Worm (Caenorhabditis elegans): Measurements from ENCODE around the gene ife-1.

Gene ife-1

DNA sequence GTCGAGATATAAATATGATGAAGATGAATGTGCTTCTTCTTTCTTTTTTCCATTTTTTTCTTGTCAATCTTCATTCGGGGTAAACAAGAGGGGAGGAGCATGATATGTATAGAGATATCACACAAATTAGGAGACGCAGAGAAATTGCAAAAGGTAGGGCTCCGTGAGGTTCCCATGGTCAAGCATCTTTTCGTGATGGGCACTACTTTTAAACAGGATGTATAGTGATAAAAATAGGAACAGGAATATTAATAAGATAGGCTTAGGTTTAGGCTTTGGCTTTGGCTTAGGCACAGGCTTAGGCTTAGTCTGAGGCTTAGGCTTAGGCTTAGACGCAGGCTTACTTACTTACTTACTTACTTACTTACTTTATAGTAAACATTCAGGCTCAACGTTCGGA, 18.5 kb upstream of the ife-1 start, which contains the start of gene F53A2.1:
TSS of gene F53A2.1 (minus strand) at position 101 of the 400 bp plus-strand sequence.
- TF ChIP-seq W03F9.2 (tag; optimal IDR thresholded peaks at IDR 0.05) (no peak), dao-5 (tag; optimal IDR thresholded peaks at IDR 0.05) (no peak), him-1 (tag; optimal IDR thresholded peaks at IDR 0.05) (no peak)

DNA sequence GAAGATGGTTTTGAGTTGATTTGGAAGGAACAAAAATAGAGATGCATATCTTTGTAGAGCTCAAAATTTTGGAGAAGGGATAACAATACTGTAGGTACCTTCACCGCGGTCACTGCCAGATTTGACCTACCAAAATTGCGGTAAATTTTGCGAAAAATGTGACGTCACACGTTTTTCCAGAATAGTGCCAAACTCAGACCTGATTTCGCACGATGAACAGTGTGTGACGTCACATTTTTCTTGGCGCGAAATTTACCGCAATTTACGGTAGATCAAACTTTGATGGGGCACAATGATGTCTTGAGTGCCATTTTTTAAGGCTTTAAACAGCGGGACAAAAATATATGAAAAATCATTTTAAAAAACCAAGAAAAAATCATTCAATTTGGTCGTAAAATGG, 14.3 kb upstream of the ife-1 start:
- no peak for TF ChIP-seq W03F9.2 (tag; optimal IDR thresholded peaks at IDR 0.05)
- TF ChIP-seq dao-5 (tag; optimal IDR thresholded peaks at IDR 0.05): no peak
- no peak for TF ChIP-seq him-1 (tag; optimal IDR thresholded peaks at IDR 0.05)

DNA sequence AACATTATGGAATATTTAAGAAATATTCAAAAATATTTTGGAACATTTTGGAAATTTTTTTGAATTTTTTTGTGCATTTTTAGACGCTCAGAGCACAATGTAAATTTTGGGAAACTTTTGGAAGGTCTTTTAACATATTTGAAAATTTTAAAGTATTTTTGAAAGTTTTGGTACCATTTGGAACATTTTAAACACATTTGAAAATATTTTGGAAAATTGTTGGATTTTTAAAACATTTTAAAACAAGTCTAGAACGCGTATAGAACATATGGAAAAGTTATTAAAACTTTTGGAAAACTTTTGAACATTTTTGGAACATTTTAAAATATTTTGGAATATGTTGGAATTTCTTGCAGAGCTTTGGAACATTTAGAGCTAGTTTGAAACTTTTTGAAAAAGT, 9.5 kb upstream of the ife-1 start, which contains the start of gene sdz-20:
TSS of gene sdz-20 (plus strand) at position 301 of the 400 bp plus-strand sequence.
- TF ChIP-seq him-1 (tag; optimal IDR thresholded peaks at IDR 0.05) (no peak), dao-5 (tag; optimal IDR thresholded peaks at IDR 0.05) (no peak), W03F9.2 (tag; optimal IDR thresholded peaks at IDR 0.05) (no peak)

DNA sequence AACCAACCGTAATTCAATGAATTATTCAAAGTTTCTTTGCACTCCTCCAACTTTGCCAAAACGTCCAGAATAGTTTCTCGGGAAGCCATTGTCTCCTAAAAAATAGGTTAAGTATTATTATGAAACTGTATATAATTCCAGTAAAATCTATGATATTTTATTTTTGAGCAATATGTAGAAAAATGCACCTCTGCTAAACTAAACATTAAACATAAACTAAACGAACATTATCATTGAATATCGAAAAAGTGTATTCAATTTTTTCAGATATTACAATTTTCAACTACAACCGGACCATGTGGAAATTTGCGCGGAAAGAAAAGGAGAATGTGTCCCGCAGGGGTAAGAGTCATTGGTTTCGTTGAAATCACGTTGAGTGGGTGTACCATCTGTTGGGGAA, 3.5 kb upstream of the ife-1 start, which contains the start of gene F53A2.3:
TSS of gene F53A2.3 (minus strand) at position 101 of the 400 bp plus-strand sequence.
- TF ChIP-seq dao-5 (tag; optimal IDR thresholded peaks at IDR 0.05): no peak
- TF ChIP-seq W03F9.2 (tag; optimal IDR thresholded peaks at IDR 0.05): no peak
- TF ChIP-seq him-1 (tag; optimal IDR thresholded peaks at IDR 0.05): no peak

DNA sequence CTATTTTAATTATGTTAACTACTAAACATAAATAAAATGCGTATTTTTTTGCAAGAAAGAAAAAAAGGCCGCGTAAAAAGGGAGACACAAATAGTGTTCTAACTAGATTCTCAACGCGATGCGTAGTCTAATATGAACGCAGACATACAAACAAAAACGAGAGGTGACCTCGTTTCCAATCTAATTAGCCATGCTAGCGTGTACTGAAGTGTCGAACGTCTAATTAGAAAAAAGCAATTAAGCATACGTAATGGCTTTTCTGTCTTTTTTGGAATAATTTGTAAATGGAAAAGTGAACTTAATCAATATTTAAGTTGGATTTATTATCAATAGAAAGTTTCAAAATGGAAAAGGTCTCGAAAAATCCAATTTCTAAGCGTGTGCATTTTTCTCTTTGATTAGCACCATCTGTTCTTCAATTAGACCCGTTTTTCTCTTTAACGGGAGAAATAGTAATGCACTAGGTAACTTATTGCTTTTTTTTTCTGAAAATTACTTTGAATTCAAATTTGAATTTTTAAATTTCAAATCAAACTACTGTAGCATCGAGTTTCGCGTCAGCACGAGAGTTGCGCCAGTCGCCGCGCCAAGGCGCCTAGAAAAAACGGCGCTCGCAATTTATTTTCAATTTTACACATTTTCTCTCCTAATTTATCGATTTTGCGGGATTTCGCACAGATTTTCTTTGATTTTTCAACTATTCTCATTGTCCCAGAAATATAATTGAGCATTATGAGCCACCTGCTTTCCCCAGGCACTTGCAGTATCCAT, 2.5 kb upstream of the ife-1 start:
- TF ChIP-seq W03F9.2 (tag; optimal IDR thresholded peaks at IDR 0.05): peak; percentile 25
- TF ChIP-seq him-1 (tag; optimal IDR thresholded peaks at IDR 0.05): no peak

DNA sequence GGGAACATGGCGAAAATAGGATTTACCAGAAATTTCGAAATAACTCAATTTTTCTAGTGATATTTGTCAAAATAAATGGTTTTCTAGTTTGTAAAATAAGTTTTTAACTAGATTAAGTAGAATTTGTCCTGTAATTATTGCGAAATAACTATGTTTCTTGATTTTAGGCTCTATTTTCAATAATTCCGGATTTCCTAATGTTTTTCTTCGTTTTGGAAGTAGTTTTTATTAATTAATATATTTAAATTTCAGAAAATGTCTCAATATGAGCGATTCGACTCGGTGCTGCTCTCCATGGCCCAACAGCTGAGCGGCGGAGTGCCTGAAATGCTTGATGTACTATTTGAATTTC, 2.0 kb upstream of the ife-1 start, which contains the start of gene nud-1:
TSS of gene nud-1 (plus strand) at position 253 of the 352 bp plus-strand sequence.
- TF ChIP-seq W03F9.2 (tag; optimal IDR thresholded peaks at IDR 0.05): no peak
- no peak for TF ChIP-seq him-1 (tag; optimal IDR thresholded peaks at IDR 0.05)
- no peak for TF ChIP-seq dao-5 (tag; optimal IDR thresholded peaks at IDR 0.05)

DNA sequence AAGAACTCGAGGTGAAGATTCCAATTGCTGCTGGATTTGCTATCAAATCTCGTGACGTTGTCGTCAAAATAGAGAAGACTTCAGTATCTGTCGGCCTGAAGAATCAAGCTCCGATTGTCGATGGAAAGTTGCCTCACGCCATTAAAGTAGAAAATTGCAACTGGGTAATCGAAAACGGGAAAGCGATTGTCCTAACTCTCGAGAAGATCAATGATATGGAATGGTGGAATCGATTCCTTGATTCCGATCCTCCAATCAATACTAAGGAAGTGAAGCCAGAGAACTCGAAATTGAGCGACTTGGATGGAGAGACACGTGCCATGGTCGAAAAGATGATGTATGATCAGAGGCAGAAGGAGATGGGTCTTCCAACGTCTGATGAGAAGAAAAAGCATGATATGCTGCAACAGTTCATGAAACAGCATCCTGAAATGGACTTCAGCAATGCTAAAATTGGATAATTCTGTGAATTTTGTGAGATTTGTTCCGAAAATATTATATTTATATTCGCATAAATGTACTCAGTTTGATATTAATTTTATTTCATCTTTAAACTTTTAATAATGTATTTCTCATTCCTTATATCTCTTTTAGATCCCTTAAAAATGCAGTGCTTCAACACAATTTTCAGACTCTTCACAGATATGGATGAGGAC, 1.0 kb upstream of the ife-1 start, which contains the start of gene dro-1:
TSS of gene dro-1 (plus strand) at position 606 of the 656 bp plus-strand sequence.
- TF ChIP-seq W03F9.2 (tag; optimal IDR thresholded peaks at IDR 0.05) (no peak), him-1 (tag; optimal IDR thresholded peaks at IDR 0.05) (no peak), dao-5 (tag; optimal IDR thresholded peaks at IDR 0.05) (no peak)

DNA sequence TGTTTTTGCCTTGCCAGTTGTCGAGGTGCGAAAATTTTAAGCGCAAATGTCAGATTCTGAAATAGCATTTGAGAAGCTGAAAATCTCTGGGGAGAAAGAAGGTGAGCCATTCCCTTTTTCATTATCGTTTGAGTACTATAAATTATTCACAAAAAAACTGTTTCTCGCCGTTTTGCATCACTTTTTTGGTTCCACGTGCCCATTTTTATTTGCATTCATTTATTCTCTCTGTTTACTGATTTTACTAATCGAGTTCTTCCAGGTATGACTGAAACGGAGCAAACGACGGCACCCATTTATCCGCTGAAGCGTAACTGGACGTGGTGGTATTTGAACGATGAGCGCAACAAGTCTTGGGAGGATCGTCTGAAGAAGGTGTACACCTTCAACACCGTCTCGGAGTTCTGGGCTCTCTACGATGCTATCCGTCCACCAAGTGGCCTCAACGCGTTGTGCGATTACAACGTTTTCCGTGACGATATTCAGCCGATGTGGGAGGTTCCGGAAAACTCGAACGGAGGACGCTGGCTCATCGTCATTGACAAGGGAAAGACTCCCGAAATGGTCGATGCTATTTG, 434 bp downstream of the ife-1 start:
- TF ChIP-seq W03F9.2 (tag; optimal IDR thresholded peaks at IDR 0.05): no peak
- TF ChIP-seq him-1 (tag; optimal IDR thresholded peaks at IDR 0.05): no peak
- TF ChIP-seq dao-5 (tag; optimal IDR thresholded peaks at IDR 0.05): no peak

DNA sequence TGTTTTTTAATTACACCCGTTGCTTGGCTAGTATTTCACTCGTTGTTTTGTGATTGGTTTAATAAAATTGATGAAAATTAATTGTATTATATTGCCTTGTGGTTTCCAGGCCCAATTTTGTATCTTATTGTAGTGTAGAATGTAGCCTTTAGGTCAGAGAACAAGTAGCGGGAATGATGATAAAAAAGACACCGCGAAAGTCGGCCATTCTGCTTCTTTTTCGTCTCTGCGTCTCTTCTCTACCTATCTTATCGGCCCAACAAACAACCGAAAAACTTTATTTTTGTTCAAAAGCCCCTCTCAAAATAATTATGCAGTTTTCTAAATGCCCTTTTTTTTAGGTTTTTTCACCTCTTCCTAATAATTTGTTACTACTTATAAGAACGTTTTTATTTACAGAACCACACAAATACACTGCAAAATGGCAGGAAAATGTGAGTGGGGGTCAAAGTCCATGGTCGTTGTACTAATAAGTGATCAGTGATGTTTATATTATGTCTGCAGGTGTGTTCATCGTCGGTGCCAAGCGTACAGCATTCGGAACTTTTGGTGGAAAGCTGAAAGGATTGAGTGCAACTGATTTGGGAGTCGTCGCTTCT, 1.4 kb downstream of the ife-1 start, which contains the start of gene acaa-2:
TSS of gene acaa-2 (plus strand) at position 400 of the 599 bp plus-strand sequence.
- TF ChIP-seq dao-5 (tag; optimal IDR thresholded peaks at IDR 0.05) (peak; percentile 27), W03F9.2 (tag; optimal IDR thresholded peaks at IDR 0.05) (peak; percentile 10), him-1 (tag; optimal IDR thresholded peaks at IDR 0.05) (no peak)

DNA sequence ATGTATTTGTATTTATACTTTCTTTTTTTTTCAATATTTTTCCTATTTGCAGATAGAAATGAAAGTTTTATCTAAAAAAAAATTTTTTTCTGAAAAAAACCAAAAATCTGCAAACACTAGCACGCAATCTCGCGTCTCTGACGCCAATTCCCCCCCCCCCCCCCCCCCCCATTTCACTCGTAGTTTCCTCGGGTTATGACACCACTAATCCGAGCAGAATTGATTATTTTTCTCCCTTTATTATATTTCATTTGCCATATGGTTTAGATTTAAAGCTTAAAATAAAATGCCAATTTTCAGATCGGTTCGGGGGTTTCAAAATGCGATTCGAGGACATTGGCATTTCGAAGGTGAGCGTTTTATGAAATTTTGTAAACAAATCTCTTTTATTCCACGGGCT, 3.6 kb downstream of the ife-1 start, which contains the start of gene mtm-6:
TSS of gene mtm-6 (plus strand) at position 301 of the 400 bp plus-strand sequence.
- TF ChIP-seq dao-5 (tag; optimal IDR thresholded peaks at IDR 0.05): no peak
- no peak for TF ChIP-seq him-1 (tag; optimal IDR thresholded peaks at IDR 0.05)
- TF ChIP-seq W03F9.2 (tag; optimal IDR thresholded peaks at IDR 0.05): no peak

DNA sequence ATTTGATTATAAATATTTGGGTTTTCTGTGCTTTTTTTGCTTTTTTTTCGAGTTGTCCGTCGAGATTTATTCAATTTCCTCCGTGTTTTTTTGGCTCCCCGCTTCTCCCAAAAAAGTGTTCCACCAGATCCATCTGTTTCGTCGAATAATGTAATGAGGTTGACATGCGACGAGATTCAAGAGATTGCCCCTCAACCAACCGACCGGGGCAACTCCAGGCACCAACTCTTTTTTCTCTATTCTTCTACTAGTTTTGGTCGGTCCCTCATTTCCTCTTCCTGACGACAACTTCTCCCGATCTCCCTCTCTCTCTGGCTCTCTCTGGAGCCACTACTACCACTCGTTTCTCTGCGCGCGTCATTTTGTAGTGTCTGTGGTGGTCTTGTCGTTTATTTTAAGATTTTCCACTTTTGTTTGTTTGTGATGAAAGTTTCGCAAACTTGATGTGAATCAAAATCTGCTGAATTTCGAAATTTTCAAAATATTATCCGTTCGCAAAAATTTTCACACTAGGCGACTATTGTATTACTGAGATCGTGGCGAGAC, 4.6 kb downstream of the ife-1 start:
- TF ChIP-seq him-1 (tag; optimal IDR thresholded peaks at IDR 0.05) (no peak), dao-5 (tag; optimal IDR thresholded peaks at IDR 0.05) (no peak), W03F9.2 (tag; optimal IDR thresholded peaks at IDR 0.05) (no peak)

DNA sequence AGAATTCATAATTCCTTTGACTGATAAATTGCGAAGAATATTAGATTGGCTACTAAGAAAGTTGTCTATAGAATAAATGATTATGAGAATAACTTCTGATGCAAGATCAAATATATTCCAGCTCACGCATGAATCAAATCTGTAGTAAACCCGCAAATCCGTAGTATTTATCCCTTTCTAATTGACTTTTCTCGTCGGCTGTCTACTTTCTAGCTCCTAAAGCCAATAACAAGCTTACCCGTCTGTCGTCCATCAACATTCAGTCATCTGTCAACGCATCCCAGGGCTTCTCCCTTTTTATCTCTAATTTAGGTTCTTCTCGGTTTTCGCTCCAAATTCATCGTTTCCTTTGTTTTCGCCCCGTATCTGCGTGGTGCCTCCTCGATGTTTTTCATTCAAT, 5.7 kb downstream of the ife-1 start:
- TF ChIP-seq him-1 (tag; optimal IDR thresholded peaks at IDR 0.05): no peak
- no peak for TF ChIP-seq dao-5 (tag; optimal IDR thresholded peaks at IDR 0.05)
- no peak for TF ChIP-seq W03F9.2 (tag; optimal IDR thresholded peaks at IDR 0.05)

DNA sequence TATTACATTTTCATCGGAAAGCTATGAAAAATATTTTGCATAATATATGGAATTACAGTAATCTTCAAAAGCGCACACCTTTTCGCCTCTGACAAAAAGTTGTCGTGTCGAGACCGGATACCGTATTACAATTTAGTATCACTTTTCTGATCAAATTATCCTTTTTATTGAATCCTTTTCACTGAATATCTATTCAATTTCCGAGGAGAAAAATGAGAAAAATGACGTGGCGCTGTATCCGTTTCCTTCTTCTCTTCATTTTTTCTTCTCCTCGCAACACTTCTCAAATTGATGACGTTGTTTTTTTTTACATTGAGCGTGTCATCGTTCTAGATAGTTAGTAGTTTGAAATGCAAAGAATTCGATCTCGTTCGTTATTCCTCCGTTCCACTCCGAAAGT, 7.7 kb downstream of the ife-1 start:
- TF ChIP-seq dao-5 (tag; optimal IDR thresholded peaks at IDR 0.05): no peak
- TF ChIP-seq W03F9.2 (tag; optimal IDR thresholded peaks at IDR 0.05): no peak
- TF ChIP-seq him-1 (tag; optimal IDR thresholded peaks at IDR 0.05): no peak

Data from whole organism, L4/young adult.